Fruit fly (Drosophila melanogaster) whole organism, adult: ENCODE measurements around the gene Or71a.

ENCODE experiments used
- CG14711 ChIP-seq: fragments of 200-800 bp; sonication (Bioruptor generic); optimal IDR thresholded peaks from 2 replicates; lab custom pipeline; 2018; ENCODE audit warnings: missing biosample characterization, mild to moderate bottlenecking, missing genetic modification characterization, moderate library complexity
- CG1620 ChIP-seq: fragments of 200-800 bp; sonication (Bioruptor generic); optimal IDR thresholded peaks from 2 replicates; lab custom pipeline; 2016; ENCODE audit warnings: missing biosample characterization, missing genetic modification characterization
- CG33017 ChIP-seq: fragments of 200-800 bp; sonication (Bioruptor generic); optimal IDR thresholded peaks from 2 replicates; lab custom pipeline; 2018; ENCODE audit warnings: missing biosample characterization, mild to moderate bottlenecking, missing genetic modification characterization, moderate library complexity
- CG5204 ChIP-seq: fragments of 200-800 bp; sonication (Bioruptor generic); optimal IDR thresholded peaks from 2 replicates; lab custom pipeline; 2016; ENCODE audit warnings: missing biosample characterization, missing genetic modification characterization
- CG7101 ChIP-seq: fragments of 200-800 bp; sonication (Bioruptor generic); optimal IDR thresholded peaks from 2 replicates; lab custom pipeline; 2018; ENCODE audit warnings: missing biosample characterization, mild to moderate bottlenecking, missing genetic modification characterization, moderate library complexity
- Clk ChIP-seq: fragments of 200-800 bp; sonication (Bioruptor generic); optimal IDR thresholded peaks from 2 replicates; lab custom pipeline; 2017; ENCODE audit warnings: missing biosample characterization, missing genetic modification characterization
- Crg-1 ChIP-seq: fragments of 200-800 bp; sonication (Bioruptor generic); optimal IDR thresholded peaks from 2 replicates; lab custom pipeline; 2016; ENCODE audit warnings: missing biosample characterization, missing genetic modification characterization
- bab1 ChIP-seq: fragments of 200-800 bp; sonication (Bioruptor generic); optimal IDR thresholded peaks from 3 replicates; lab custom pipeline; 2019; ENCODE audit warnings: missing biosample characterization, mild to moderate bottlenecking, missing genetic modification characterization, moderate library complexity
- cnc ChIP-seq, 2 experiments: fragments of >200 bp; optimal IDR thresholded peaks; 2 replicates each; lab custom pipeline; 2017
- kay ChIP-seq: fragments of 200-800 bp; sonication (Bioruptor generic); peaks from one replicate; lab custom pipeline; 2016; ENCODE audit warnings: missing biosample characterization, missing genetic modification characterization, borderline replicate concordance
- ovo ChIP-seq: fragments of 200-800 bp; sonication (Bioruptor generic); optimal IDR thresholded peaks from 2 replicates; lab custom pipeline; 2016; ENCODE audit warnings: missing biosample characterization, missing genetic modification characterization
- pad ChIP-seq: fragments of 200-800 bp; sonication (Bioruptor generic); optimal IDR thresholded peaks from 3 replicates; lab custom pipeline; 2017; ENCODE audit warnings: missing biosample characterization, missing genetic modification characterization, mild to moderate bottlenecking, moderate library complexity, missing genetic modification reagents
- tj ChIP-seq: fragments of 200-800 bp; sonication (Bioruptor generic); optimal IDR thresholded peaks from 3 replicates; lab custom pipeline; 2017; ENCODE audit warnings: missing biosample characterization, mild to moderate bottlenecking, missing genetic modification characterization, moderate library complexity
- toe ChIP-seq: fragments of 200-800 bp; sonication (Bioruptor generic); optimal IDR thresholded peaks from 2 replicates; lab custom pipeline; 2016; ENCODE audit warnings: missing biosample characterization, missing genetic modification characterization

DNA sequence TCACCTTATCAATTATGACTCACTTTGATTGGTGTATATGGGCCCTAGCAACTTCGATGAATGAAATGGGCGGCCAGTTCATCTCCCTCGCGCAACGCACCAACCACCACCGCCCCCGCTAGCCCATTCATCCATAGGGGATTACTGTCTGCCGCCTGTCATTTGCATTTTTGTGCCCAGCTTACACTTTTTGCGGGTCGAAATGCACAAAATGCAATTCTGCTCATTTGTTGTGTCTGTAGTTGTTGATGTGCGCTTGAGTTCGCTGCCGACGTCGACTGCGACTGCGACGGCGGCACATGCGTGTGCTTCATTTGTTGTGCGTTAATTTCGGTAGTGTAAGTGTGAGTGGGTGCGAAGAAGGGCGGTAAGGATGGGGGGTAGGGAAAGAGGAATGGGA, 22.7 kb upstream of the Or71a start:
- TF ChIP-seq kay, result no peak
- peak; percentile 93 for TF ChIP-seq tj (GFP tag; lab: Kevin White, UChicago)
- TF ChIP-seq CG5204 (GFP tag; lab: Kevin White, UChicago), result no peak
- no peak for TF ChIP-seq bab1 (GFP tag; lab: Kevin White, UChicago)
- TF ChIP-seq CG33017 (tag; lab: Kevin White, UChicago), result no peak
- no peak for TF ChIP-seq Crg-1 (GFP tag; lab: Kevin White, UChicago)
- TF ChIP-seq Clk (GFP tag; lab: Kevin White, UChicago), result no peak
- TF ChIP-seq ovo (GFP tag; lab: Kevin White, UChicago), result no peak
- no peak for TF ChIP-seq cnc (optimal IDR thresholded peaks at IDR 0.05; lab: Kevin White, UChicago)
- TF ChIP-seq toe, result no peak
- no peak for TF ChIP-seq pad
- no peak for TF ChIP-seq CG14711 (tag; lab: Kevin White, UChicago)
- no peak for TF ChIP-seq CG7101
- no peak for TF ChIP-seq CG1620 (GFP tag; lab: Kevin White, UChicago)
